Fruit fly (Drosophila melanogaster) whole organism, larva: ENCODE data around the gene toe.

Experiments
- noc ChIP-seq: fragments of 200-800 bp; sonication (Bioruptor generic); optimal IDR thresholded peaks from 3 replicates; lab custom pipeline; 2019; ENCODE audit warnings: missing biosample characterization, mild to moderate bottlenecking, missing genetic modification characterization, moderate library complexity

Gene toe

dm6 chr3L:12433710-12434109 is 1.2 kb upstream of the toe start:
- TF ChIP-seq noc: no peak

dm6 chr3L:12420437-12420836 is 12.0 kb downstream of the toe start:
- no peak for TF ChIP-seq noc

dm6 chr3L:12417341-12417740 is 15.1 kb downstream of the toe start, which contains the start of gene ArfGAP1:
TSS of gene ArfGAP1 (minus strand) at chr3L:12417580.
- TF ChIP-seq noc: no peak

- TF ChIP-seq noc: no peak
Measured at dm6 chr3L:12414189-12414964, 18.1 kb downstream of the toe start, which contains the start of gene SCaMC. TSS of gene SCaMC (minus strand) at chr3L:12414842.

- TF ChIP-seq noc: no peak
Measured at dm6 chr3L:12411214-12411685, 21.2 kb downstream of the toe start.

dm6 chr3L:12410472-12411213 is 21.8 kb downstream of the toe start:
- peak; percentile 51 for TF ChIP-seq noc

dm6 chr3L:12409343-12410302 is 22.8 kb downstream of the toe start:
- TF ChIP-seq noc: peak; percentile 45

- TF ChIP-seq noc: peak; percentile 55
Measured at dm6 chr3L:12408513-12409320, 23.8 kb downstream of the toe start.

dm6 chr3L:12407779-12408178 is 24.7 kb downstream of the toe start:
- TF ChIP-seq noc: no peak

- peak; percentile 67 for TF ChIP-seq noc
Measured at dm6 chr3L:12406999-12407632, 25.4 kb downstream of the toe start.

- TF ChIP-seq noc: no peak
Measured at dm6 chr3L:12405889-12406500, 26.5 kb downstream of the toe start.

- no peak for TF ChIP-seq noc
Measured at dm6 chr3L:12401800-12402199, 30.7 kb downstream of the toe start, which contains the start of gene Smyd4-2. TSS of gene Smyd4-2 (minus strand) at chr3L:12401935.

dm6 chr3L:12399171-12399570 is 33.3 kb downstream of the toe start, which contains the start of gene CG32104:
TSS of gene CG32104 (minus strand) at chr3L:12399322.
- no peak for TF ChIP-seq noc

- TF ChIP-seq noc: no peak
Measured at dm6 chr3L:12395871-12396270, 36.6 kb downstream of the toe start, which contains the start of gene Obp69a. TSS of gene Obp69a (plus strand) at chr3L:12396171.
